Fruit fly (Drosophila melanogaster) whole organism, pupa: ENCODE data around the gene Sqor.

Source experiments
- CG10348 ChIP-seq: fragments of 200-800 bp; sonication (Bioruptor generic); IDR thresholded peaks from 2 replicates; pipeline ENCODE4 v1.3.6; 2022; ENCODE audit warnings: missing biosample characterization, missing genetic modification characterization
- CG12605 ChIP-seq: fragments of 200-800 bp; sonication (Bioruptor generic); IDR thresholded peaks from 2 replicates; pipeline ENCODE4 v1.3.6; 2022; ENCODE audit warnings: missing biosample characterization, missing genetic modification characterization
- CG13204 ChIP-seq: fragments of 200-800 bp; sonication (Bioruptor generic); optimal IDR thresholded peaks from 2 replicates; lab custom pipeline; 2018; ENCODE audit warnings: missing biosample characterization, mild to moderate bottlenecking, missing genetic modification characterization, moderate library complexity
- CG14655 ChIP-seq: fragments of 200-800 bp; sonication (Bioruptor generic); optimal IDR thresholded peaks from 3 replicates; lab custom pipeline; 2017; ENCODE audit warnings: mild to moderate bottlenecking, missing biosample characterization, missing genetic modification reagents, missing genetic modification characterization
- CG15710 ChIP-seq: fragments of 200-800 bp; sonication (Bioruptor generic); optimal IDR thresholded peaks from 2 replicates; lab custom pipeline; 2018; ENCODE audit warnings: missing biosample characterization, mild to moderate bottlenecking, missing genetic modification characterization, moderate library complexity
- CG17806 ChIP-seq: fragments of 200-800 bp; sonication (Bioruptor generic); optimal IDR thresholded peaks from 2 replicates; lab custom pipeline; 2018; ENCODE audit warnings: missing biosample characterization, mild to moderate bottlenecking, missing genetic modification characterization, moderate library complexity
- CG32121 ChIP-seq: fragments of 200-800 bp; sonication (Bioruptor generic); IDR thresholded peaks from 2 replicates; pipeline ENCODE4 v1.3.6; 2022; ENCODE audit warnings: missing biosample characterization, missing genetic modification characterization
- CG34367 ChIP-seq: fragments of 200-800 bp; sonication (Bioruptor generic); optimal IDR thresholded peaks from 2 replicates; lab custom pipeline; 2018; ENCODE audit warnings: missing biosample characterization, mild to moderate bottlenecking, missing genetic modification characterization
- CG4496 ChIP-seq: fragments of 200-800 bp; sonication (Bioruptor generic); IDR thresholded peaks from 3 replicates; pipeline ENCODE4 v1.3.6; 2022; ENCODE audit warnings: missing biosample characterization, missing genetic modification characterization
- CG8159 ChIP-seq: fragments of 200-800 bp; sonication (Bioruptor generic); optimal IDR thresholded peaks from 3 replicates; lab custom pipeline; 2018; ENCODE audit warnings: missing biosample characterization, mild to moderate bottlenecking, missing genetic modification characterization, moderate library complexity
- CG8301 ChIP-seq: fragments of 200-800 bp; sonication (Bioruptor generic); optimal IDR thresholded peaks from 2 replicates; lab custom pipeline; 2018; ENCODE audit warnings: missing biosample characterization, mild to moderate bottlenecking, missing genetic modification characterization
- CG9948 ChIP-seq: fragments of 200-800 bp; sonication (Bioruptor generic); optimal IDR thresholded peaks from 2 replicates; lab custom pipeline; 2018; ENCODE audit warnings: missing biosample characterization, mild to moderate bottlenecking, missing genetic modification characterization, moderate library complexity
- D1 ChIP-seq: fragments of 200-800 bp; sonication (Bioruptor generic); optimal IDR thresholded peaks from 2 replicates; lab custom pipeline; 2018; ENCODE audit warnings: missing biosample characterization, mild to moderate bottlenecking, missing genetic modification characterization, moderate library complexity
- EcR ChIP-seq: fragments of 200-800 bp; sonication (Bioruptor generic); optimal IDR thresholded peaks from 3 replicates; lab custom pipeline; 2019; ENCODE audit warnings: missing biosample characterization, missing genetic modification characterization, mild to moderate bottlenecking, moderate library complexity, missing genetic modification reagents
- Ets98B ChIP-seq: fragments of 200-800 bp; sonication (Bioruptor generic); IDR thresholded peaks from 2 replicates; pipeline ENCODE4 v1.3.6; 2022; ENCODE audit warnings: missing biosample characterization, missing genetic modification characterization
- Pif1A ChIP-seq: fragments of 200-800 bp; sonication (Bioruptor generic); optimal IDR thresholded peaks from 3 replicates; lab custom pipeline; 2016; ENCODE audit warnings: missing biosample characterization, missing genetic modification characterization
- Pif1B ChIP-seq: fragments of 200-800 bp; sonication (Bioruptor generic); optimal IDR thresholded peaks from 3 replicates; lab custom pipeline; 2016; ENCODE audit warnings: missing biosample characterization, missing genetic modification characterization
- Snoo ChIP-seq: fragments of 200-800 bp; sonication (Bioruptor generic); optimal IDR thresholded peaks from 3 replicates; lab custom pipeline; 2017; ENCODE audit warnings: missing biosample characterization, mild to moderate bottlenecking, missing genetic modification characterization, inconsistent platforms
- fd96Ca ChIP-seq: fragments of 200-800 bp; sonication (Bioruptor generic); IDR thresholded peaks from 3 replicates; pipeline ENCODE4 v1.3.6; 2022; ENCODE audit warnings: missing biosample characterization, missing genetic modification characterization
- gl ChIP-seq: fragments of 200-800 bp; sonication (Bioruptor generic); optimal IDR thresholded peaks from 2 replicates; lab custom pipeline; 2018; ENCODE audit warnings: missing biosample characterization, mild to moderate bottlenecking, missing genetic modification characterization
- rn ChIP-seq: fragments of 200-800 bp; sonication (Bioruptor generic); IDR thresholded peaks from 2 replicates; pipeline ENCODE4 v1.3.6; 2022; ENCODE audit warnings: missing biosample characterization, missing genetic modification characterization

The Sqor gene

DNA sequence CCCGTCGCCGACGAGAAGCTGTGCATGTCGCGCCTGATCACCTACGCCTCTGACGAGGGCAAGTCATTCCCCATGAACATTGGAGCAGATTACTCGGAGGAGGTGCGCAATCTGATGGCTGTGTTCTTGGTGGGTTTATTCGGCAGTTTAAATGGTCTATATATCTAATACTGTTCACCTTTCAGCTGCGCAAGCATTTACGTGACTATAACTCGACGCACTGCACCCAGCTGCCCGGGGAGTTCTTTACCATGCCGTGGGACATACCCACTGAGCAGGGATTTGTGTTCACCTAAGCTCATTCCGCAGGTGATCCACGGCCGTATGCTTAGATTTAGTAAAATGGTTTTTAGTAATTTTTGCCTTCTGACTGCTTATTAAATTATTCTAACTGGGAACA lies 21.2 kb downstream of the Sqor start:
- no peak for TF ChIP-seq fd96Ca (GFP tag; lab: Robert Waterston, UW)
- TF ChIP-seq CG10348 (GFP tag; lab: Robert Waterston, UW), result no peak
- TF ChIP-seq Snoo (tag; lab: Kevin White, UChicago), result no peak
- TF ChIP-seq Pif1B (GFP tag; lab: Kevin White, UChicago), result no peak
- TF ChIP-seq CG9948 (tag; lab: Kevin White, UChicago), result no peak
- no peak for TF ChIP-seq gl
- no peak for TF ChIP-seq CG14655 (GFP tag; lab: Kevin White, UChicago)
- no peak for TF ChIP-seq Ets98B (GFP tag; lab: Robert Waterston, UW)
- no peak for TF ChIP-seq CG34367 (tag; lab: Kevin White, UChicago)
- TF ChIP-seq Pif1A, result no peak
- TF ChIP-seq D1 (tag; lab: Kevin White, UChicago), result no peak
- TF ChIP-seq rn (GFP tag; lab: Robert Waterston, UW), result no peak
- no peak for TF ChIP-seq CG32121 (GFP tag; lab: Robert Waterston, UW)
- TF ChIP-seq CG15710 (tag; lab: Kevin White, UChicago), result no peak

DNA sequence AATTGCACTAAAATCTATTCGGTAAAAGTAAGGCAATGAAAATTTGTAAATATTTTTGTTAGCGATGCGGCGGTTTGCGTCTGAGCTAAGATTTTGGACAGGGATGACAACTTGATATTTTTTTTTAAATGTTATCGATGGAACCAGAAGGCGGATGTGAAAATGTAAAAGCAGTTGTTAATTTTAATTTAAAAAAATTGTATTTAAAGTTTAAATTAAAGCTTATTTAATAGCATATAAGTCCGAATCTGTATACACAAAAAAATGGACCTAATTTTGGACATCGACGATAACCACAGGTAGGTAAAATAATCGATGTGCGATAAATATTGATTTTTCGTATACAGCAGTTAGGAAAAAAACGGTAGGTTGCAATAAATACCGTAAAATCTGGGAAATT lies 22.4 kb downstream of the Sqor start, which contains the start of the genes CG11586 and VhaM9.7-a:
Gene CG11586 (minus strand): TSS at position 87 of the 400 bp plus-strand sequence.
Gene VhaM9.7-a (plus strand): TSS at position 322 of the 400 bp plus-strand sequence.
- TF ChIP-seq Snoo (tag; lab: Kevin White, UChicago) (no peak), EcR (no peak), CG9948 (tag; lab: Kevin White, UChicago) (no peak), Pif1A (no peak), CG12605 (no peak), CG34367 (tag; lab: Kevin White, UChicago) (no peak), rn (GFP tag; lab: Robert Waterston, UW) (no peak), CG10348 (GFP tag; lab: Robert Waterston, UW) (no peak), CG4496 (GFP tag; lab: Robert Waterston, UW) (no peak), CG8301 (tag; lab: Kevin White, UChicago) (no peak), CG17806 (tag; lab: Kevin White, UChicago) (no peak), Ets98B (GFP tag; lab: Robert Waterston, UW) (no peak), CG32121 (GFP tag; lab: Robert Waterston, UW) (no peak), D1 (tag; lab: Kevin White, UChicago) (no peak), Pif1B (GFP tag; lab: Kevin White, UChicago) (no peak), gl (no peak), CG13204 (GFP tag; lab: Kevin White, UChicago) (no peak)
- TF ChIP-seq, all 21 proteins: peak for 0

DNA sequence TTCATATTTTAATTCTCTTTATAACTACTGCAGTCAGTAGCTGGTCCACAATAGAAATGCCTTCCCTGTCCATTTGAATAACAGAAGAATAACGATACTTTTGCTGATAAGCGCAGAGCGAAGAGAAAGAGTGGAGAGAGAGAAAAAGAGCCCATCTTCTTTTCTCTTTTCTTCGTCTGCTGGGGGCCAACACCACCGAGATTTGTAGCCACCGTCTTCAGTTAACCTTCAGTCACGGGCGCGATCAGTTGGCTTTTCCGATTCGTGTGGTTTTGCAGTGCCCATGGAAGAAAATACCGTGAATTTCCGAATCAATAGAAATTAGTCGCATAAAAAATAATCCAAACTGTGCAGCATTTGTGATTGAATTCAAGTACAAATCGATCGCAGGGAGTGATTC lies 23.5 kb downstream of the Sqor start, which contains the start of gene CG1273:
Gene CG1273 (plus strand): TSS at position 218 of the 400 bp plus-strand sequence.
- TF ChIP-seq CG4496 (GFP tag; lab: Robert Waterston, UW) (no peak), CG8301 (tag; lab: Kevin White, UChicago) (no peak), CG32121 (GFP tag; lab: Robert Waterston, UW) (no peak), CG12605 (no peak), CG8159 (tag; lab: Kevin White, UChicago) (no peak)

DNA sequence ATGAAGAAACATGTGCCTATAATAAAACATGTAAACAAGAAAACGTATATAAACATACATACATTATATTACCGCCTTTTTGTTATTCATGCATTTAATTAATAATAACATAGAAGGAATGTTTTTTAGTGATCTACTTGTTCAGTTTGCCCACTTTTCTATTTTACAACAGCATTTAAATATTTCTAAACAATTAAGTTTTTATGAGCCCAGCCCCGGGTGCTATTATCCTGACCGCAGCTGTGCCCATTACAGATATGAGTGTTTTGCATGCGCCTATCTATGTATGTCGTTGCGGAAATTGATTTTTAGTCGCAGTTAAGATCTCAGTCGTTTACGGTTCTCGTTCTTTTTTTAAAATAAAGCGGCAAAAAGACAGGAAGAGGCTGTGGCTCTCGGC lies 25.0 kb downstream of the Sqor start:
- TF ChIP-seq CG9948 (tag; lab: Kevin White, UChicago) (no peak), Pif1A (no peak), D1 (tag; lab: Kevin White, UChicago) (no peak)
- TF ChIP-seq, all 21 proteins: peak for 0

DNA sequence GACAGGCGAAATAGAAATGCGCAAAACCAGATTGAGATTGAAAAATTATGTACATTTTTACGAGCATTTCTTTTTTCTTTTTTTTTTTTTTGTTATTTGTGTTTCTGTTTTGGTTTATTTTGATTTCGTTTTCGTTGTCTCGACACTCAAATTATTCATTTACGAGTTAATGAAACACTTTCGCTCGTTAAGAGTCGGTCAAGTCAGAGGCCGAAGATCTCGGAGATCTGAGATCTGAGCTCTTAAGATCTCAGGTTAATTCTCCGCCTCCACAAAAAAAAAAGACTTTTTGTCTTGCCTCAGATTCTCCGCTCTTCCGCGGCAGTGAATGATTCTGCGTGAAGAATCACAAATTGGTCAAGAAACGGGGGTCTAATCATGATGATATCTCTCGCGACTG lies 25.9 kb downstream of the Sqor start:
- TF ChIP-seq rn (GFP tag; lab: Robert Waterston, UW) (no peak), Snoo (tag; lab: Kevin White, UChicago) (no peak), CG9948 (tag; lab: Kevin White, UChicago) (no peak), CG12605 (no peak), CG8159 (tag; lab: Kevin White, UChicago) (no peak), CG14655 (GFP tag; lab: Kevin White, UChicago) (no peak), Pif1A (no peak), CG4496 (GFP tag; lab: Robert Waterston, UW) (no peak), Pif1B (GFP tag; lab: Kevin White, UChicago) (no peak), Ets98B (GFP tag; lab: Robert Waterston, UW) (no peak), CG10348 (GFP tag; lab: Robert Waterston, UW) (no peak), CG34367 (tag; lab: Kevin White, UChicago) (no peak), fd96Ca (GFP tag; lab: Robert Waterston, UW) (no peak), CG13204 (GFP tag; lab: Kevin White, UChicago) (no peak), EcR (no peak), gl (no peak), CG32121 (GFP tag; lab: Robert Waterston, UW) (no peak)

DNA sequence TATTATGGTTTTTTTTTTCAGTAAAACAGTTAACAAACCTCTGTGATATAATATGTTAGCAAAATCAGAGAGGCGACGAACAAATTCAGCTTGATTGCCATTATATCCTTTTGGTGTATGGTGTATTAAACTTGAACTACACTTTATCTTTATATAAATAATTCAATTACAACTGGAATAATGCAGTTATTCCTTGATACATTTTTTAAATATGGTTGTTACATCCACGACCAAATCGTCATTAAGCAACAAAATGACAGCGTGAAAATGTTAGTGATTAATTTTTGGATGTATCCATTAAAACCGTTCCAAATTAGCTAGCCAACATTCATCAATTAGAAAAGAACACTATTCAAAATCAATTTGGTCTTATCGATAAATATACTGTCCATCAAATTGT lies 27.4 kb downstream of the Sqor start, which contains the start of gene CG33764:
Gene CG33764 (minus strand): TSS at position 101 of the 400 bp plus-strand sequence.
- TF ChIP-seq CG34367 (tag; lab: Kevin White, UChicago) (no peak), CG10348 (GFP tag; lab: Robert Waterston, UW) (no peak), gl (no peak), CG32121 (GFP tag; lab: Robert Waterston, UW) (no peak)
- TF ChIP-seq, all 21 proteins: peak for 0

DNA sequence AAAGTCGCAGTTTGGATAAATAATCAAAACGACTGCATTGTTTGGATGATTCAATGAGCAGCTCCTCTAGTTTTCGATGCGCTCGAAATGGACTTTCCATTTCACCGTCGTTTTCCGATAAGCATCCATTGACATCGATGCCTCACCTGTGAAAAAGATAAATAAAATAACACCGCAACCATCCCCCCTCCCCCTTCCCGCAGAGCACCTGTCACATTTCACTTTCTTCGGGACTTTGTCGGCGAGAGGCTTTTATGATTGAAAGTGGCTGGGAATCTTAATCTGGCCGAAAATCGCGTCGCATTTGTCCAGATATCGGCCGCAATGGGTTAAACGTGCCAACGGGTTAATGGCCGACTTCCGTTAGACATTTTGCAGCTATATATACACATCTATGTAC lies 29.2 kb downstream of the Sqor start:
- no peak for TF ChIP-seq CG4496 (GFP tag; lab: Robert Waterston, UW)
- no peak for TF ChIP-seq gl
- no peak for TF ChIP-seq rn (GFP tag; lab: Robert Waterston, UW)
- no peak for TF ChIP-seq D1 (tag; lab: Kevin White, UChicago)
- no peak for TF ChIP-seq CG8301 (tag; lab: Kevin White, UChicago)
- TF ChIP-seq Ets98B (GFP tag; lab: Robert Waterston, UW), result no peak
- no peak for TF ChIP-seq CG8159 (tag; lab: Kevin White, UChicago)
- no peak for TF ChIP-seq CG12605
- no peak for TF ChIP-seq CG14655 (GFP tag; lab: Kevin White, UChicago)
- no peak for TF ChIP-seq CG9948 (tag; lab: Kevin White, UChicago)
- TF ChIP-seq CG10348 (GFP tag; lab: Robert Waterston, UW), result no peak
- TF ChIP-seq CG15710 (tag; lab: Kevin White, UChicago), result no peak
- TF ChIP-seq Pif1A, result no peak
- no peak for TF ChIP-seq Pif1B (GFP tag; lab: Kevin White, UChicago)
- no peak for TF ChIP-seq CG34367 (tag; lab: Kevin White, UChicago)
- no peak for TF ChIP-seq Snoo (tag; lab: Kevin White, UChicago)
- no peak for TF ChIP-seq fd96Ca (GFP tag; lab: Robert Waterston, UW)
- no peak for TF ChIP-seq CG13204 (GFP tag; lab: Kevin White, UChicago)
- TF ChIP-seq, all 21 proteins: peak for 0
